Fruit fly (Drosophila melanogaster) whole organism, embryonic: ENCODE results near the gene Ppm1.

ENCODE experiments used
- Adf1 ChIP-seq: fragments of 200-800 bp; sonication (Bioruptor generic); IDR thresholded peaks from 2 replicates; pipeline ENCODE4 v1.3.6; 2022; ENCODE audit warnings: missing biosample characterization, missing genetic modification characterization
- Antp ChIP-seq: fragments of 200-800 bp; sonication (Bioruptor generic); optimal IDR thresholded peaks from 3 replicates; lab custom pipeline; 2016; ENCODE audit warnings: missing biosample characterization, missing genetic modification characterization
- C15 ChIP-seq: fragments of 200-800 bp; sonication (Bioruptor generic); IDR thresholded peaks from 3 replicates; pipeline ENCODE4 v1.3.6; 2022; ENCODE audit warnings: missing biosample characterization, missing genetic modification characterization
- CG10543 ChIP-seq: fragments of 200-800 bp; sonication (Bioruptor generic); optimal IDR thresholded peaks from 3 replicates; lab custom pipeline; 2017; ENCODE audit warnings: missing biosample characterization, mild to moderate bottlenecking, missing genetic modification characterization, moderate library complexity
- CG11085 ChIP-seq: fragments of 200-800 bp; sonication (Bioruptor generic); IDR thresholded peaks from 2 replicates; pipeline ENCODE4 v1.3.6; 2022; ENCODE audit warnings: missing biosample characterization, missing genetic modification characterization
- CG11247 ChIP-seq: fragments of 200-800 bp; sonication (Bioruptor generic); IDR thresholded peaks from 2 replicates; pipeline ENCODE4 v1.3.6; 2022; ENCODE audit warnings: missing biosample characterization, missing genetic modification characterization
- CG12769 ChIP-seq: fragments of 200-800 bp; sonication (Bioruptor generic); optimal IDR thresholded peaks from 2 replicates; lab custom pipeline; 2019; ENCODE audit warnings: missing biosample characterization, mild to moderate bottlenecking, missing genetic modification characterization, moderate library complexity
- CG13624 ChIP-seq: fragments of 200-800 bp; sonication (Bioruptor generic); optimal IDR thresholded peaks from 2 replicates; lab custom pipeline; 2016; ENCODE audit warnings: missing biosample characterization, missing genetic modification characterization
- CG13894 ChIP-seq: fragments of 200-800 bp; sonication (Bioruptor generic); optimal IDR thresholded peaks from 3 replicates; lab custom pipeline; 2018; ENCODE audit warnings: missing biosample characterization, mild to moderate bottlenecking, missing genetic modification characterization, moderate library complexity
- CG16863 ChIP-seq: fragments of 200-800 bp; sonication (Bioruptor generic); optimal IDR thresholded peaks from 3 replicates; lab custom pipeline; 2016; ENCODE audit warnings: missing biosample characterization, missing genetic modification characterization
- CG17568 ChIP-seq: fragments of 200-800 bp; sonication (Bioruptor generic); optimal IDR thresholded peaks from 2 replicates; lab custom pipeline; 2018; ENCODE audit warnings: missing biosample characterization, mild to moderate bottlenecking, missing genetic modification characterization, moderate library complexity
- CG3281 ChIP-seq: fragments of 200-800 bp; sonication (Bioruptor generic); optimal IDR thresholded peaks from 3 replicates; lab custom pipeline; 2017; ENCODE audit warnings: missing biosample characterization, mild to moderate bottlenecking, missing genetic modification characterization
- CG34376 ChIP-seq: fragments of 200-800 bp; sonication (Bioruptor generic); optimal IDR thresholded peaks from 2 replicates; lab custom pipeline; 2018; ENCODE audit warnings: missing biosample characterization, mild to moderate bottlenecking, missing genetic modification characterization
- CG4360 ChIP-seq: fragments of 200-800 bp; sonication (Bioruptor generic); IDR thresholded peaks from 2 replicates; pipeline ENCODE4 v1.3.6; 2022; ENCODE audit warnings: missing biosample characterization, missing genetic modification characterization
- CG8089 ChIP-seq: fragments of 200-800 bp; sonication (Bioruptor generic); optimal IDR thresholded peaks from 3 replicates; lab custom pipeline; 2016; ENCODE audit warnings: missing biosample characterization, missing genetic modification characterization
- CG8290 ChIP-seq, 3 experiments: fragments of 200-800 bp; sonication (Bioruptor generic); optimal IDR thresholded peaks; 2 replicates each; lab custom pipeline; 2016 to 2019; ENCODE audit warnings: missing biosample characterization in 3 of 3, missing genetic modification characterization in 3 of 3, mild to moderate bottlenecking in 2 of 3, moderate library complexity in 1 of 3
- CG9932 ChIP-seq: fragments of 200-800 bp; sonication (Bioruptor generic); IDR thresholded peaks from 2 replicates; pipeline ENCODE4 v1.3.6; 2022; ENCODE audit warnings: missing biosample characterization, missing genetic modification characterization
- Deaf1 ChIP-seq: fragments of 200-800 bp; optimal IDR thresholded peaks from 3 replicates; lab custom pipeline; 2019; ENCODE audit warnings: missing biosample characterization, mild to moderate bottlenecking, missing genetic modification characterization, moderate library complexity
- E2f2 ChIP-seq: fragments of 200-800 bp; sonication (Bioruptor generic); IDR thresholded peaks from 2 replicates; pipeline ENCODE4 v1.3.6; 2022; ENCODE audit warnings: missing biosample characterization, missing genetic modification characterization
- Elba2 ChIP-seq: fragments of 200-800 bp; sonication (Bioruptor generic); optimal IDR thresholded peaks from 3 replicates; lab custom pipeline; 2016; ENCODE audit warnings: missing biosample characterization, missing genetic modification characterization
- Ets97D ChIP-seq: fragments of 200-800 bp; sonication (Bioruptor generic); optimal IDR thresholded peaks from 3 replicates; lab custom pipeline; 2016; ENCODE audit warnings: missing biosample characterization, missing genetic modification characterization
- Fer1 ChIP-seq: fragments of 200-800 bp; sonication (Bioruptor generic); optimal IDR thresholded peaks from 2 replicates; lab custom pipeline; 2017; ENCODE audit warnings: missing biosample characterization, mild to moderate bottlenecking, missing genetic modification characterization
- H15 ChIP-seq: fragments of 200-800 bp; sonication (Bioruptor generic); IDR thresholded peaks from 3 replicates; pipeline ENCODE4 v1.3.6; 2022; ENCODE audit warnings: missing biosample characterization, missing genetic modification characterization
- Med ChIP-seq: fragments of 200-800 bp; sonication (Bioruptor generic); peaks from one replicate; lab custom pipeline; 2016; ENCODE audit warnings: missing biosample characterization, missing genetic modification characterization, mild to moderate bottlenecking, inconsistent platforms, moderate library complexity
- Neu2 ChIP-seq: fragments of 200-800 bp; sonication (Bioruptor generic); optimal IDR thresholded peaks from 3 replicates; lab custom pipeline; 2016; ENCODE audit warnings: missing biosample characterization, missing genetic modification characterization, borderline replicate concordance
- Pdp1 ChIP-seq, 2 experiments: fragments of 200-800 bp; sonication (Bioruptor generic); optimal IDR thresholded peaks; 3 replicates each; lab custom pipeline; 2016; ENCODE audit warnings: missing biosample characterization in 2 of 2, missing genetic modification characterization in 2 of 2, mild to moderate bottlenecking in 1 of 2, moderate library complexity in 1 of 2
- Rfx ChIP-seq: fragments of 200-800 bp; sonication (Bioruptor generic); IDR thresholded peaks from 2 replicates; pipeline ENCODE4 v1.3.6; 2022; ENCODE audit warnings: missing biosample characterization, missing genetic modification characterization
- Sry-β ChIP-seq: fragments of 200-800 bp; sonication (Bioruptor generic); optimal IDR thresholded peaks from 2 replicates; lab custom pipeline; 2018; ENCODE audit warnings: missing biosample characterization, mild to moderate bottlenecking, missing genetic modification characterization, moderate library complexity
- Xbp1 ChIP-seq: fragments of 200-800 bp; sonication (Bioruptor generic); optimal IDR thresholded peaks from 3 replicates; lab custom pipeline; 2016; ENCODE audit warnings: missing biosample characterization, mild to moderate bottlenecking, missing genetic modification characterization
- amos ChIP-seq: fragments of 200-800 bp; sonication (Bioruptor generic); IDR thresholded peaks from 2 replicates; pipeline ENCODE4 v1.3.6; 2022; ENCODE audit warnings: missing biosample characterization, missing genetic modification characterization; ENCODE audit not compliant: partially characterized antibody
- btn ChIP-seq: fragments of 200-800 bp; sonication (Bioruptor generic); optimal IDR thresholded peaks from 2 replicates; lab custom pipeline; 2016; ENCODE audit warnings: missing biosample characterization, missing genetic modification characterization
- caup ChIP-seq: fragments of 200-800 bp; sonication (Bioruptor generic); optimal IDR thresholded peaks from 3 replicates; lab custom pipeline; 2017; ENCODE audit warnings: missing biosample characterization, mild to moderate bottlenecking, missing genetic modification characterization, moderate library complexity; ENCODE audit not compliant: severe bottlenecking
- crc ChIP-seq: fragments of 200-800 bp; sonication (Bioruptor generic); optimal IDR thresholded peaks from 2 replicates; lab custom pipeline; 2016; ENCODE audit warnings: missing biosample characterization, missing genetic modification characterization
- crol ChIP-seq: fragments of 200-800 bp; sonication (Bioruptor generic); IDR thresholded peaks from 2 replicates; pipeline ENCODE4 v1.3.6; 2022; ENCODE audit warnings: missing biosample characterization, missing genetic modification characterization
- dmrt99B ChIP-seq: fragments of 200-800 bp; sonication (Bioruptor generic); optimal IDR thresholded peaks from 2 replicates; lab custom pipeline; 2018; ENCODE audit warnings: missing biosample characterization, mild to moderate bottlenecking, missing genetic modification characterization, moderate library complexity
- dysf ChIP-seq: fragments of 200-800 bp; sonication (Bioruptor generic); IDR thresholded peaks from 3 replicates; pipeline ENCODE4 v1.3.6; 2022; ENCODE audit warnings: missing biosample characterization, missing genetic modification characterization
- ems ChIP-seq: fragments of 200-800 bp; sonication (Bioruptor generic); optimal IDR thresholded peaks from 3 replicates; lab custom pipeline; 2016; ENCODE audit warnings: missing biosample characterization, missing genetic modification characterization
- gce ChIP-seq: fragments of 200-800 bp; sonication (Bioruptor generic); IDR thresholded peaks from 3 replicates; pipeline ENCODE4 v1.3.6; 2022; ENCODE audit warnings: missing biosample characterization, missing genetic modification characterization
- gcm2 ChIP-seq: fragments of 200-800 bp; sonication (Bioruptor generic); optimal IDR thresholded peaks from 2 replicates; lab custom pipeline; 2016; ENCODE audit warnings: missing biosample characterization, missing genetic modification characterization
- gsb ChIP-seq: fragments of 200-800 bp; sonication (Bioruptor generic); IDR thresholded peaks from 2 replicates; pipeline ENCODE4 v1.3.6; 2022; ENCODE audit warnings: missing biosample characterization, missing genetic modification characterization
- her ChIP-seq: fragments of 200-800 bp; sonication (Bioruptor generic); optimal IDR thresholded peaks from 2 replicates; lab custom pipeline; 2016; ENCODE audit warnings: missing biosample characterization, missing genetic modification characterization
- hkb ChIP-seq, 2 experiments: fragments of 200-800 bp in 1 of 2; fragments of >200 bp in 1 of 2; sonication (Bioruptor generic) in 1 of 2; IDR thresholded peaks in 1 of 2; optimal IDR thresholded peaks in 1 of 2; 2 replicates each; pipeline versions ENCODE4 v1.3.6 to Lab custom; 2017 to 2022; ENCODE audit warnings: missing biosample characterization in 1 of 2, missing genetic modification characterization in 1 of 2
- lov ChIP-seq, 2 experiments: fragments of 200-800 bp in 1 of 2; fragments of >200 bp in 1 of 2; sonication (Bioruptor generic) in 1 of 2; IDR thresholded peaks in 1 of 2; optimal IDR thresholded peaks in 1 of 2; 2 replicates in 1 of 2; 3 replicates in 1 of 2; pipeline versions ENCODE4 v1.3.6 to Lab custom; 2017 to 2022; ENCODE audit warnings: missing biosample characterization in 1 of 2, missing genetic modification characterization in 1 of 2
- mirr ChIP-seq: fragments of 200-800 bp; sonication (Bioruptor generic); optimal IDR thresholded peaks from 3 replicates; lab custom pipeline; 2018; ENCODE audit warnings: missing biosample characterization, mild to moderate bottlenecking, missing genetic modification characterization
- pan ChIP-seq, 4 experiments: fragments of >200 bp in 3 of 4; fragments of 200-800 bp in 1 of 4; sonication (Bioruptor generic) in 1 of 4; optimal IDR thresholded peaks in 3 of 4; IDR thresholded peaks in 1 of 4; 2 replicates each; pipeline versions ENCODE4 v1.3.6 to Lab custom; 2017 to 2022; ENCODE audit warnings: missing biosample characterization in 2 of 4, missing genetic modification characterization in 2 of 4, mixed read lengths in 1 of 4
- psq ChIP-seq: fragments of 200-800 bp; sonication (Bioruptor generic); optimal IDR thresholded peaks from 2 replicates; lab custom pipeline; 2017; ENCODE audit warnings: missing biosample characterization, missing genetic modification characterization
- sens ChIP-seq: fragments of 200-800 bp; sonication (Bioruptor generic); peaks from one replicate; lab custom pipeline; 2016; ENCODE audit warnings: missing biosample characterization, missing genetic modification characterization
- sug ChIP-seq: fragments of 200-800 bp; optimal IDR thresholded peaks from 2 replicates; lab custom pipeline; 2019; ENCODE audit warnings: missing biosample characterization, mild to moderate bottlenecking, missing genetic modification characterization, moderate library complexity
- tin ChIP-seq: fragments of 200-800 bp; sonication (Bioruptor generic); optimal IDR thresholded peaks from 3 replicates; lab custom pipeline; 2016; ENCODE audit warnings: missing biosample characterization, missing genetic modification characterization

The Ppm1 gene

DNA sequence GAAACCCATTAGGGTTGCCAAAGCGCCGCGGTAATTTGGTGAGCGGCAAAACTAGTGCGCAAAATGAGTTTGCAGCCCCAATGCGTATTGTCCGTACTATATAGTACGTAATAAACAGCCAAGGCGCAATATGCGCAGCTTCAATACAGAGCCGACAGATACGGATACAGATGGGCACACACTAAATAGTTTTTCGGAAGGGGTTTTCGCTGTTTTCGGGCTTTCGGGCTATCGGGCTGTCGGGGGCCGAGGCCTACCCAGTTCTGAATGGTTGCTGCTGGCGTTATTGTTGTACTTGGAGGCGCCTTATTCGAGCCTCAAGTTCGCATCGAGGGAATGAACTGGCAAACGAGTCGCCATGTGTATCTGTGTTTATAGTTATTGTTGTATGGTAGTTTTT lies 49.5 kb downstream of the Ppm1 start (continued):
- peak; percentile 9; the same call in 1 of the 2 replicates for TF ChIP-seq amos (GFP tag; lab: Robert Waterston, UW)
- TF ChIP-seq mirr (GFP tag; lab: Kevin White, UChicago): peak; percentile 62
- peak; percentile 69 for TF ChIP-seq Med (GFP tag; lab: Kevin White, UChicago)
- peak; percentile 77 for TF ChIP-seq Deaf1 (tag; lab: Kevin White, UChicago)
- peak; percentile 22 for TF ChIP-seq caup (GFP tag; lab: Kevin White, UChicago)
- no peak for TF ChIP-seq CG11247 (GFP tag; lab: Robert Waterston, UW)
- TF ChIP-seq btn (GFP tag; lab: Kevin White, UChicago): no peak
- peak; percentile 45 for TF ChIP-seq CG12769
- no peak for TF ChIP-seq tin (GFP tag; lab: Kevin White, UChicago)
- TF ChIP-seq CG8089 (GFP tag; lab: Kevin White, UChicago): no peak
- no peak for TF ChIP-seq hkb (optimal IDR thresholded peaks at IDR 0.05; lab: Kevin White, UChicago)
- no peak for TF ChIP-seq hkb (GFP tag; IDR thresholded peaks at IDR 0.05; lab: Robert Waterston, UW)
- TF ChIP-seq pan (optimal IDR thresholded peaks at IDR 0.05; lab: Kevin White, UChicago): no peak
- TF ChIP-seq pan (GFP tag; optimal IDR thresholded peaks at IDR 0.05 in 1 of 2, IDR thresholded peaks at IDR 0.05 in 1 of 2): peak in 1 of 2 experiments; percentile 28
- peak; percentile 81 for TF ChIP-seq sens
- peak; percentile 1 for TF ChIP-seq Antp (GFP tag; lab: Kevin White, UChicago)
- TF ChIP-seq her (GFP tag; lab: Kevin White, UChicago): peak; percentile 3
- peak; percentile 35; the same call in 1 of the 2 replicates for TF ChIP-seq gsb (GFP tag; lab: Robert Waterston, UW)
- TF ChIP-seq CG4360 (GFP tag; lab: Robert Waterston, UW): 0 out of 2 replicates have a peak, but pooled peaks have one; percentile 17
- TF ChIP-seq Fer1: no peak
- peak in 1 of 2 experiments; percentile 30 for TF ChIP-seq Pdp1 (GFP tag; optimal IDR thresholded peaks at IDR 0.05; lab: Kevin White, UChicago)
- peak; percentile 9 for TF ChIP-seq CG16863 (GFP tag; lab: Kevin White, UChicago)
- TF ChIP-seq sug (tag; lab: Kevin White, UChicago): peak; percentile 49
- TF ChIP-seq crol: 0 out of 2 replicates have a peak, but pooled peaks have one; percentile 8
- TF ChIP-seq gce (GFP tag; lab: Robert Waterston, UW): no peak
- TF ChIP-seq Neu2: no peak
- no peak for TF ChIP-seq gcm2 (GFP tag; lab: Kevin White, UChicago)
- peak; percentile 48; the same call in 1 of the 2 replicates for TF ChIP-seq Adf1 (GFP tag; lab: Robert Waterston, UW)
- TF ChIP-seq CG8290 (GFP tag; optimal IDR thresholded peaks at IDR 0.05; lab: Kevin White, UChicago): no peak
- TF ChIP-seq CG8290 (tag; optimal IDR thresholded peaks at IDR 0.05; lab: Kevin White, UChicago): peak in 1 of 2 experiments; percentile 72
- TF ChIP-seq CG17568 (GFP tag; lab: Kevin White, UChicago): no peak
- TF ChIP-seq CG13624 (GFP tag; lab: Kevin White, UChicago): peak; percentile 93
- peak; percentile 86 for TF ChIP-seq CG10543
- TF ChIP-seq C15: 0 out of 3 replicates have a peak, but pooled peaks have one; percentile 5
- TF ChIP-seq Rfx (GFP tag; lab: Robert Waterston, UW): peak; percentile 40; the same call in 1 of the 2 replicates
- no peak for TF ChIP-seq Xbp1
- peak; percentile 17; the same call in 1 of the 2 replicates for TF ChIP-seq E2f2 (GFP tag; lab: Robert Waterston, UW)
- no peak for TF ChIP-seq lov (optimal IDR thresholded peaks at IDR 0.05; lab: Kevin White, UChicago)
- TF ChIP-seq lov (GFP tag; IDR thresholded peaks at IDR 0.05; lab: Robert Waterston, UW): peak; percentile 24; the same call in 1 of the 3 replicates
- TF ChIP-seq Elba2 (GFP tag; lab: Kevin White, UChicago): no peak

DNA sequence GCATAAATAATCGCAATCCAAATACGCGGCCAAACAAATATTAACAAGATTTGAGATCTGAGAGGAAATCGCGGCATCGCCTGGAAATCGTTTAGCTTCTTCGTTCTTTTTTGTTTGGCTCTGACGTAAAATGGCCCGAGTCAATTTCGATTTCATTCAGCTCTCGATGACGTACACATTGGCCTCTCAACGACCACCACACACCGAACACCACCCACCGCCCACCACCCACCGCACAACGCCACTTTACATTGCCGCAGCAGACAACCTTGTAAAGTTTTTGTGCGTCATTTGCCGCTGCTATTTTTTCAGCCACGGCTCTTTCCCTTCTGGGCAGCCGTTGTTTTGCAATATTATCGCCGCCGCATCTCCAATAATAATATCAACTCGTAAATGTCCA lies 50.9 kb downstream of the Ppm1 start:
- TF ChIP-seq Ets97D (GFP tag; lab: Kevin White, UChicago) (no peak), psq (GFP tag; lab: Kevin White, UChicago) (no peak), dmrt99B (tag; lab: Kevin White, UChicago) (no peak), CG9932 (0 out of 2 replicates have a peak, but pooled peaks have one; percentile 21), ems (GFP tag; lab: Kevin White, UChicago) (no peak), CG13894 (tag; lab: Kevin White, UChicago) (peak; percentile 44), Sry-β (GFP tag; lab: Kevin White, UChicago) (no peak), hkb (optimal IDR thresholded peaks at IDR 0.05; lab: Kevin White, UChicago) (no peak), hkb (GFP tag; IDR thresholded peaks at IDR 0.05; lab: Robert Waterston, UW) (no peak), crc (no peak), CG3281 (GFP tag; lab: Kevin White, UChicago) (no peak), dysf (GFP tag; lab: Robert Waterston, UW) (no peak; the same call in 2 of the 3 replicates), CG34376 (GFP tag; lab: Kevin White, UChicago) (peak; percentile 16), H15 (no peak), CG11085 (GFP tag; lab: Robert Waterston, UW) (no peak)
